Worm (Caenorhabditis elegans): ENCODE measurements around the gene Y71H2B.2.

ce11 chrIII:2656168-2656567 lies 33.2 kb downstream of the Y71H2B.2 start:
- TF ChIP-seq sem-2 (GFP tag; optimal IDR thresholded peaks at IDR 0.05) (no peak), blmp-1 (tag; optimal IDR thresholded peaks at IDR 0.05) (no peak), mep-1 (tag; optimal IDR thresholded peaks at IDR 0.05) (no peak), zip-8 (tag; optimal IDR thresholded peaks at IDR 0.05) (no peak), hlh-1 (tag; optimal IDR thresholded peaks at IDR 0.05) (no peak), unc-62 (GFP tag; optimal IDR thresholded peaks at IDR 0.05) (no peak), nhr-12 (tag; optimal IDR thresholded peaks at IDR 0.05) (no peak), tbx-8 (GFP tag; optimal IDR thresholded peaks at IDR 0.05) (no peak), nhr-237 (tag; optimal IDR thresholded peaks at IDR 0.05) (no peak), elt-3 (tag; optimal IDR thresholded peaks at IDR 0.05) (no peak), unc-39 (tag; optimal IDR thresholded peaks at IDR 0.05) (no peak), lin-13 (tag; optimal IDR thresholded peaks at IDR 0.05) (no peak), pha-4 (tag; optimal IDR thresholded peaks at IDR 0.05) (no peak)
